Worm (Caenorhabditis elegans) whole organism, mixed stage, embryonic: ENCODE data around the gene mig-32.
A peak's percentile ranks its signal among the peaks of the same experiment; 100 is the strongest.

Source experiments
- M03D4.4 ChIP-seq: sonication (generic microtip); optimal IDR thresholded peaks from 2 replicates; lab custom pipeline; 2017; ENCODE audit warnings: mild to moderate bottlenecking, missing genetic modification characterization, missing compliant biosample characterization
- blmp-1 ChIP-seq: fragments of 150-350 bp; optimal IDR thresholded peaks from 2 replicates; lab custom pipeline; 2014; ENCODE audit warnings: missing biosample characterization, missing genetic modification characterization
- ceh-39 ChIP-seq: fragments of 150-350 bp; optimal IDR thresholded peaks from 2 replicates; lab custom pipeline; 2014; ENCODE audit warnings: missing biosample characterization, missing genetic modification characterization
- ceh-43 ChIP-seq: fragments of 200-800 bp; sonication (Bioruptor generic); optimal IDR thresholded peaks from 2 replicates; lab custom pipeline; 2018; ENCODE audit warnings: mild to moderate bottlenecking, missing genetic modification characterization, moderate library complexity, missing compliant biosample characterization
- ceh-83 ChIP-seq: fragments of 200-800 bp; sonication (Bioruptor generic); optimal IDR thresholded peaks from 2 replicates; lab custom pipeline; 2018; ENCODE audit warnings: mild to moderate bottlenecking, missing genetic modification characterization, missing compliant biosample characterization
- ces-1 ChIP-seq: fragments of 150-350 bp; optimal IDR thresholded peaks from 2 replicates; lab custom pipeline; 2014; ENCODE audit warnings: missing biosample characterization, missing genetic modification reagents, missing genetic modification characterization
- cnd-1 ChIP-seq: fragments of 200-800 bp; sonication (Bioruptor generic); optimal IDR thresholded peaks from 2 replicates; lab custom pipeline; 2018; ENCODE audit warnings: mild to moderate bottlenecking, missing genetic modification characterization, missing compliant biosample characterization
- elt-3 ChIP-seq: fragments of 150-350 bp; optimal IDR thresholded peaks from 2 replicates; lab custom pipeline; 2014; ENCODE audit warnings: missing biosample characterization, missing genetic modification characterization
- flh-1 ChIP-seq: fragments of 200-800 bp; sonication (Bioruptor generic); optimal IDR thresholded peaks from 2 replicates; lab custom pipeline; 2018; ENCODE audit warnings: mild to moderate bottlenecking, missing genetic modification characterization, moderate library complexity, missing compliant biosample characterization
- ham-2 ChIP-seq: fragments of 200-800 bp; sonication (Bioruptor generic); optimal IDR thresholded peaks from 2 replicates; lab custom pipeline; 2018; ENCODE audit warnings: mild to moderate bottlenecking, missing genetic modification characterization, missing compliant biosample characterization
- lin-13 ChIP-seq: fragments of 150-350 bp; optimal IDR thresholded peaks from 2 replicates; lab custom pipeline; 2014; ENCODE audit warnings: missing biosample characterization, missing genetic modification characterization
- lin-32 ChIP-seq: fragments of 200-800 bp; sonication (Bioruptor generic); optimal IDR thresholded peaks from 2 replicates; lab custom pipeline; 2018; ENCODE audit warnings: mild to moderate bottlenecking, missing genetic modification characterization, missing compliant biosample characterization
- lsy-2 ChIP-seq: fragments of 150-350 bp; optimal IDR thresholded peaks from 2 replicates; lab custom pipeline; 2014; ENCODE audit warnings: missing biosample characterization, missing genetic modification characterization
- mep-1 ChIP-seq: fragments of 150-350 bp; optimal IDR thresholded peaks from 2 replicates; lab custom pipeline; 2017; ENCODE audit warnings: missing biosample characterization, missing genetic modification reagents, missing genetic modification characterization, inconsistent platforms
- mls-2 ChIP-seq: sonication (generic microtip); optimal IDR thresholded peaks from 2 replicates; lab custom pipeline; 2016; ENCODE audit warnings: mild to moderate bottlenecking, missing genetic modification characterization, moderate library complexity, missing compliant biosample characterization
- nhr-12 ChIP-seq: fragments of 150-350 bp; optimal IDR thresholded peaks from 2 replicates; lab custom pipeline; 2014; ENCODE audit warnings: missing biosample characterization, missing genetic modification characterization
- nhr-237 ChIP-seq: fragments of 150-350 bp; optimal IDR thresholded peaks from 2 replicates; lab custom pipeline; 2014; ENCODE audit warnings: missing biosample characterization, missing genetic modification characterization
- nhr-28 ChIP-seq: fragments of 150-350 bp; optimal IDR thresholded peaks from 2 replicates; lab custom pipeline; 2014; ENCODE audit warnings: missing biosample characterization, missing genetic modification characterization
- pha-4 ChIP-seq: fragments of 150-350 bp; optimal IDR thresholded peaks from 2 replicates; lab custom pipeline; 2018; ENCODE audit warnings: missing biosample characterization, missing genetic modification reagents, missing genetic modification characterization
- sem-2 ChIP-seq: fragments of 200-800 bp; sonication (Bioruptor generic); optimal IDR thresholded peaks from 2 replicates; lab custom pipeline; 2018; ENCODE audit warnings: mild to moderate bottlenecking, missing genetic modification characterization, missing compliant biosample characterization
- snpc-4 ChIP-seq: fragments of 150-350 bp; optimal IDR thresholded peaks from 2 replicates; lab custom pipeline; 2014; ENCODE audit warnings: missing biosample characterization, missing genetic modification characterization
- sptf-1 ChIP-seq: sonication (generic microtip); optimal IDR thresholded peaks from 2 replicates; lab custom pipeline; 2017; ENCODE audit warnings: mild to moderate bottlenecking, missing genetic modification characterization, moderate library complexity, missing compliant biosample characterization
- tbx-8 ChIP-seq: fragments of 200-800 bp; sonication (Bioruptor generic); optimal IDR thresholded peaks from 2 replicates; lab custom pipeline; 2018; ENCODE audit warnings: mild to moderate bottlenecking, missing genetic modification characterization, moderate library complexity, missing compliant biosample characterization
- unc-120 ChIP-seq: sonication (generic microtip); optimal IDR thresholded peaks from 2 replicates; lab custom pipeline; 2017; ENCODE audit warnings: missing genetic modification characterization, missing compliant biosample characterization; ENCODE audit not compliant: poor library complexity, severe bottlenecking
- unc-39 ChIP-seq: fragments of 150-350 bp; optimal IDR thresholded peaks from 2 replicates; lab custom pipeline; 2014; ENCODE audit warnings: missing biosample characterization, missing genetic modification characterization
- unc-62 ChIP-seq: fragments of 150-350 bp; optimal IDR thresholded peaks from 2 replicates; lab custom pipeline; 2014; ENCODE audit warnings: missing biosample characterization, missing genetic modification reagents, missing genetic modification characterization
- ztf-11 ChIP-seq: fragments of 150-350 bp; optimal IDR thresholded peaks from 2 replicates; lab custom pipeline; 2014; ENCODE audit warnings: missing biosample characterization, missing genetic modification characterization

The mig-32 gene

DNA sequence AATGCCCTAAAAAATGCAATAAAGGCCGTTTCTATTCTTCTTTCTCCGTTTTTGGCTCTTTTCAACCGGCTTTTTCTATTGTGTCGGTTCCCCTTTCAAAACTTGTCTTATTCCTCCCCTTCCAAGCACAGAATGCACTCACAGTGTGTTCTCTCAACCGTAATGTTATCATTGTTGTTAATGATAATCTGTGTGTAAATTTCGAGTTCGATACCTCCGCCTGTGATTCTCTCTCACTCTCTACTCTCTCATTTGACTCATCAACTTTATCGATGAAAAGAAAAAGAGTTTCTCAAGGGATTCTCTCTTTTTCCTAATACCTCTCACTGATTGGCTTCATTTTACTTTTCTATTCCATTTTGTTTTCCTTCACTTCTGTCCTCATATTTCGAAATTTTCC lies 36.7 kb upstream of the mig-32 start:
- no peak for TF ChIP-seq nhr-237
- TF ChIP-seq ceh-39 = no peak
- no peak for TF ChIP-seq blmp-1
- TF ChIP-seq ces-1 (GFP tag; lab: Kevin White, UChicago) = no peak
- no peak for TF ChIP-seq mls-2 (tag; lab: Kevin White, UChicago)
- no peak for TF ChIP-seq ceh-83 (GFP tag; lab: Kevin White, UChicago)
- no peak for TF ChIP-seq flh-1 (GFP tag; lab: Kevin White, UChicago)
- TF ChIP-seq snpc-4 (tag; lab: Kevin White, UChicago) = no peak
- TF ChIP-seq ceh-43 (GFP tag; lab: Kevin White, UChicago) = no peak
- no peak for TF ChIP-seq elt-3 (tag; lab: Kevin White, UChicago)
- no peak for TF ChIP-seq sptf-1 (tag; lab: Kevin White, UChicago)
- no peak for TF ChIP-seq cnd-1 (tag; lab: Kevin White, UChicago)

DNA sequence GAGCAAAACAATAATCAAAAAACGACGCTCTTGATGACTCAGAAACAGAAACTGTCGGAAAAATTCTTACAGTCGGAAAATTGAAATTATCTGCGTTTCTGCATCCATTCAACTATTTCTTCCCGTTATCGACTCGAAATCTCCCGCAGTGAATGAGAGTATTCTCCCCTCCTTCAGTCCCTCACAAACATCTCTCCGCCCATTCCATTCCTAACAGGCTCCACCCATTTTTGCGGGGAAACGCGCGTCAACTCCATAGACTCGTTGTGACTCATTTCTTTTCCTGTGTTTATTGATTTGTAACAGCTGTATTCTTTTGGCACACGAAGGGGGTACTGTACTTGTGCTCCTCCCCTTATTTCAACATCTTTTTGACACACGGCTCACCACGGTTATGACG lies 35.8 kb upstream of the mig-32 start:
- TF ChIP-seq snpc-4 (tag; lab: Kevin White, UChicago) = no peak
- TF ChIP-seq nhr-28 (tag; lab: Kevin White, UChicago) = no peak
- no peak for TF ChIP-seq ceh-43 (GFP tag; lab: Kevin White, UChicago)
- TF ChIP-seq unc-62 = no peak
- peak; percentile 6 for TF ChIP-seq lsy-2
- TF ChIP-seq sem-2 (GFP tag; lab: Kevin White, UChicago) = no peak

DNA sequence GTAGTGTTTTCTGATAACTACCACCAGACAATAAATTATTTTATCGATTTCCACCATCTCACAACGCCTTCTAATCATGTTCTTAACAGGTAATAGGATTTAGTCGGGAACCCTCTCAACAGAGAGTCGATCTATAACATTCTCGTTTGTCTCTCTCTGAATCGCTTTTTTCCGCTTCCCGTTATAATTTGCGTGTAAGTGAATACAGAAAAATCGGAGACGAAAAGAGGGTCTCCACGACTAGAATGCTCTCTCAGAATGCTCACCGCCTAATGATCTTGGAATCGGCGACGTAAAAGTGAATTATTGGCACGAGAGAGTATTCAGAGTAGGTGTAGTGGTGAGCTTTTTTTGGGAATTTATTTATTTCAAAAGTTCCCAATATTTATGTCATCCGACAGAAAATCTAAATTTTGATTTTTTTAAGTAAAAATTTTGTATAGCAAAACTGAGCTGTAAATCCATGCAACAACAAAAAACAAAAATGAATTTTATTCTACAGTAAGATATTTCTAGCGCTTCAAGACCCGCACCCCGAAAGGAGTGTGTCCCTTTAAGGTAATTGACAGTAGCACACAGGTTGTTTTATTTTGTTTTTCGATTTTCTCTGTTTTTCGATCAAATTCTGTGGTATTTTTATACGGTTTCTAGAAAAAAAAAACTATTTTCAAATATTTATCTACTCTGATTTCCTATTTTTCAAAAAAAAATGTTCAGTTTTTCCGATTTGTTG lies 34.9 kb upstream of the mig-32 start:
- TF ChIP-seq ces-1 (GFP tag; lab: Kevin White, UChicago) (peak; percentile 89), M03D4.4 (tag; lab: Kevin White, UChicago) (no peak), unc-62 (no peak)

DNA sequence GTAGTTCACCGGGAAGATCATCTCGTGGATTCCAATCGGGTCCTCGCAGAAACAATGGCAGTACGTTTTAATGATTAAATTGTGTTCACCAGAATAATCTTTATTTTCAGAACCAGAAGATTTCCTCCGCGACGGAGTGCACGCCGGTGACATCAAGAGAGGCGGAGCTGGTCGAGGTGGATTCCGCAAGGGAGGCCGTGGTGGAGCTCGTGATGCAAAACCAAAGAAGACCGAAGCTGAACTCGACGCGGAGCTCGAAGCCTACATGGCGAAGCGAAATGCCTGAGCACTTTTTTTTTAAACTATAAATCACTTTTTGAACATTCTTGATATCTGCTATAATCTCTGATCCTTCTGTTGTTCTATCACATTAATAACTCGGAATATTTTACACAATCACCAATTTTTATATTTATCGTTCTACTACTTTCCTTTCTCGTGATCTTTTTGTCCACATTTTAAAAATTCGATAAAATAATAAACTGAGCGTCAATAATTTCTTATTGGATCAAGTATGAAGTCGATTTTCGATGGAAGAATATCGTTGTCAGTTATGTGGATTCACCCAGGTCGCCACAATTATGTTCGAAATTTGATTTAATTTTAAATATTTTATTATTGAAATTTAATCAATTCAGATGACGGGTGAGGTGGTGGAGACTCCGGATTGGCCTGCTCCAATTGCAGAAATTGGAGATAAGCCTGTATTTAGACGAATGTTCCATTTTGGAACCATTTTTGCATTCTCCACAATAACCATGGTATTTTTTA lies 32.5 kb upstream of the mig-32 start, which contains the start of gene dhhc-6:
Gene dhhc-6, plus strand, starts transcription at position 639 of the 771 bp plus-strand sequence.
- TF ChIP-seq unc-39 = no peak
- TF ChIP-seq sem-2 (GFP tag; lab: Kevin White, UChicago) = no peak
- TF ChIP-seq tbx-8 = no peak
- TF ChIP-seq elt-3 (tag; lab: Kevin White, UChicago) = no peak

DNA sequence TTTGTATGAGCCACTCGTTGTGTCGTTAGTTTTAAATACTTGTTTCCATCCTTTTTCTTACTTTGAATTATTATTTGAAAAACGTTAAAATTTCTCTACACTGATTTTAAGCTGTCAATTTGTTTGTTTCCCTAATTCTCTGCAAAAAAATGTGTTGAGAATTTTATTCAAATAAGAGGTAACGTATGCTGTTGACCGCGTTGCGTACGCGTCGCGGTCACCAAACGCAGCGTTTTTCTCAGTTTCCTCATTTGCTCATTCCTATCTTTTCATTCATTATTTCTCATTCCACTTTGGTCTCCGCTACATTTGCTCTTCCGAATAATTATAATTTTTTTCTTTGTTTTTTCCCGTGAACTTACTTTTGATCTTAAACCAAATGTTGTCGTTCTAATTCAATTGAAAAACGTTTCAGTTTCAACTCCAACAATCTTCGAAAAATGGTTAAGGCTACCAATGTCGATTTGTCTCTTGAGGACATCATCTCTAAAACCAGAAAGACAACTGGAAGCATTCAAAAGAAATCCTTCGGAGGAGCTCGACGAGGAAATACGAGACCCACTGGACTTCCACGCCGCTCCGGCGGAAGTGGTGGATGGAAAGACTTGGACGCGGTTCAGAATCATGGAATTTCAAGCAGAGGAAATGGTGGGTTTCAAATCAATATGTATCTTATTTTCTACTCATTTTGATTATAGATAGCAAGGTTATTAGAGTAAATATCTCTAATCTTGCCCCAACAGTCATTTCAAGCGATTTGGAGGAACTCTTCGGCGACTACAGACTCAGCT lies 31.1 kb upstream of the mig-32 start, which contains the start of gene aly-3:
Gene aly-3, plus strand, starts transcription at position 409 of the 791 bp plus-strand sequence.
- no peak for TF ChIP-seq pha-4 (tag; lab: Kevin White, UChicago)
- peak; percentile 57 for TF ChIP-seq unc-120 (tag; lab: Kevin White, UChicago)
- no peak for TF ChIP-seq lin-32 (GFP tag; lab: Kevin White, UChicago)
- TF ChIP-seq ceh-39 = peak; percentile 49
- no peak for TF ChIP-seq nhr-12 (tag; lab: Kevin White, UChicago)
- TF ChIP-seq lin-13 (tag; lab: Kevin White, UChicago) = no peak
- TF ChIP-seq sptf-1 (tag; lab: Kevin White, UChicago) = no peak
- peak; percentile 53 for TF ChIP-seq ces-1 (GFP tag; lab: Kevin White, UChicago)
- peak; percentile 43 for TF ChIP-seq mep-1 (tag; lab: Kevin White, UChicago)
- no peak for TF ChIP-seq nhr-28 (tag; lab: Kevin White, UChicago)
- TF ChIP-seq flh-1 (GFP tag; lab: Kevin White, UChicago) = no peak
- no peak for TF ChIP-seq ztf-11 (tag; lab: Kevin White, UChicago)

DNA sequence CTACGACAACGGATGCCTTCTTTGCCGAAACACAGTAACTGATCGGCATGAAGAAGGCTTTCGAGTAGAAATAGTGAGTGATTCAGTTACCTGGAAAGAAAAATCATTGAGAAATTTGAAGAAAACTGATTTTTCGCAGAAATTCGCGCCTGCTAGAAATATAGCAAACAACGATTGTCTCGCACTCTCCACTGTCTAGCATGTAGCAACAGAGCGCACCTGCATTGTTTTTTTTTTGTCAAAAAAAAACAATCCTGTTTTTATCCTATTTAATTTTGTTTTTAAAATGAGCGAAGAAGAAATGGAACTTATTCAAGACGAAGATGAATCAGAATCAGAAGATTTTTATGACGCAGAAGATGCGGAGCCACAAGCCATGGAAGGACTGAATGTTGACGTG lies 29.1 kb upstream of the mig-32 start, which contains the start of the genes ddb-1 and M18.6:
Gene ddb-1, minus strand, starts transcription at position 90 of the 400 bp plus-strand sequence.
Gene M18.6, plus strand, starts transcription at position 235 of the 400 bp plus-strand sequence.
- TF ChIP-seq M03D4.4 (tag; lab: Kevin White, UChicago) = no peak
- TF ChIP-seq blmp-1 = no peak
- TF ChIP-seq mep-1 (tag; lab: Kevin White, UChicago) = peak; percentile 40
- TF ChIP-seq lsy-2 = peak; percentile 43
- TF ChIP-seq ceh-43 (GFP tag; lab: Kevin White, UChicago) = no peak
- TF ChIP-seq ces-1 (GFP tag; lab: Kevin White, UChicago) = peak; percentile 24
- peak; percentile 44 for TF ChIP-seq pha-4 (tag; lab: Kevin White, UChicago)
- TF ChIP-seq ham-2 (GFP tag; lab: Kevin White, UChicago) = peak; percentile 18
